Worm (Caenorhabditis elegans) whole organism, L4 larva: ENCODE measurements around the gene dyf-2.
A peak's percentile ranks its signal among the peaks of the same experiment; 100 is the strongest.

ENCODE experiments used
- D1046.2 ChIP-seq: fragments of 200-800 bp; sonication (Bioruptor generic); IDR thresholded peaks from 2 replicates; pipeline ENCODE4 v1.3.6; 2022; ENCODE audit warnings: missing genetic modification characterization, missing compliant biosample characterization
- F10B5.3 ChIP-seq: sonication (generic microtip); optimal IDR thresholded peaks from 2 replicates; lab custom pipeline; 2016; ENCODE audit warnings: mild to moderate bottlenecking, missing genetic modification characterization, missing compliant biosample characterization
- F44E2.7 ChIP-seq: fragments of 200-800 bp; sonication (Bioruptor generic); IDR thresholded peaks from 2 replicates; pipeline ENCODE4 v2.1.2; 2022; ENCODE audit warnings: missing genetic modification characterization, missing compliant biosample characterization
- R02D3.7 ChIP-seq: fragments of 150-350 bp; sonication (generic microtip); optimal IDR thresholded peaks from 3 replicates; lab custom pipeline; 2014; ENCODE audit warnings: missing biosample characterization, missing genetic modification characterization
- Y48G9A.11 ChIP-seq: fragments of 200-800 bp; sonication (Bioruptor generic); IDR thresholded peaks from 2 replicates; pipeline ENCODE4 v1.3.6; 2022; ENCODE audit warnings: missing genetic modification reagents, missing genetic modification characterization, missing compliant biosample characterization
- Y5F2A.4 ChIP-seq: fragments of 200-800 bp; sonication (Bioruptor generic); optimal IDR thresholded peaks from 2 replicates; lab custom pipeline; 2018; ENCODE audit warnings: mild to moderate bottlenecking, missing genetic modification characterization, missing compliant biosample characterization
- aha-1 ChIP-seq: fragments of 150-350 bp; peaks from one replicate; lab custom pipeline; 2014; ENCODE audit warnings: missing biosample characterization, missing genetic modification characterization
- ama-1 ChIP-seq: fragments of 150-350 bp; optimal IDR thresholded peaks from 2 replicates; lab custom pipeline; 2014; ENCODE audit warnings: inconsistent platforms, mixed read lengths
- attf-4 ChIP-seq: sonication (generic microtip); optimal IDR thresholded peaks from 3 replicates; lab custom pipeline; 2017; ENCODE audit warnings: missing biosample characterization, missing genetic modification characterization
- ceh-28 ChIP-seq: fragments of 150-350 bp; optimal IDR thresholded peaks from 2 replicates; lab custom pipeline; 2014; ENCODE audit warnings: missing biosample characterization, missing genetic modification reagents, missing genetic modification characterization
- daf-12 ChIP-seq: fragments of 150-350 bp; optimal IDR thresholded peaks from 2 replicates; lab custom pipeline; 2014; ENCODE audit warnings: missing biosample characterization, missing genetic modification reagents, missing genetic modification characterization
- dmd-9 ChIP-seq: fragments of 200-800 bp; sonication (Bioruptor generic); IDR thresholded peaks from 2 replicates; pipeline ENCODE4 v1.3.6; 2022; ENCODE audit warnings: missing genetic modification reagents, missing genetic modification characterization, missing compliant biosample characterization
- dpl-1 ChIP-seq: fragments of 150-350 bp; optimal IDR thresholded peaks from 2 replicates; lab custom pipeline; 2014; ENCODE audit warnings: missing biosample characterization, missing genetic modification reagents, missing genetic modification characterization
- duxl-1 ChIP-seq: sonication (generic microtip); optimal IDR thresholded peaks from 2 replicates; lab custom pipeline; 2016; ENCODE audit warnings: mild to moderate bottlenecking, missing genetic modification characterization, moderate library complexity, missing compliant biosample characterization; ENCODE audit not compliant: poor library complexity
- egl-27 ChIP-seq: sonication (generic microtip); optimal IDR thresholded peaks from 3 replicates; lab custom pipeline; 2017; ENCODE audit warnings: missing biosample characterization, missing genetic modification reagents, missing genetic modification characterization
- fkh-10 ChIP-seq: fragments of 150-350 bp; optimal IDR thresholded peaks from 2 replicates; lab custom pipeline; 2014; ENCODE audit warnings: missing biosample characterization, missing genetic modification reagents, missing genetic modification characterization
- gei-8 ChIP-seq: fragments of 200-800 bp; sonication (Bioruptor generic); optimal IDR thresholded peaks from 2 replicates; lab custom pipeline; 2018; ENCODE audit warnings: mild to moderate bottlenecking, missing genetic modification characterization, missing compliant biosample characterization
- hlh-30 ChIP-seq: sonication (generic microtip); optimal IDR thresholded peaks from 2 replicates; lab custom pipeline; 2017; ENCODE audit warnings: antibody characterized with exemption, mild to moderate bottlenecking, missing genetic modification characterization, missing compliant biosample characterization; ENCODE audit not compliant: insufficient read depth
- hmg-1.1 ChIP-seq: fragments of 200-800 bp; sonication (Bioruptor generic); IDR thresholded peaks from 2 replicates; pipeline ENCODE4 v1.3.6; 2022; ENCODE audit warnings: missing genetic modification reagents, missing genetic modification characterization, missing compliant biosample characterization
- jun-1 ChIP-seq: fragments of 150-350 bp; optimal IDR thresholded peaks from 2 replicates; lab custom pipeline; 2014; ENCODE audit warnings: missing biosample characterization, missing genetic modification reagents, missing genetic modification characterization
- lim-7 ChIP-seq: fragments of 200-800 bp; sonication (Bioruptor generic); IDR thresholded peaks from 2 replicates; pipeline ENCODE4 v1.3.6; 2022; ENCODE audit warnings: missing genetic modification characterization, missing compliant biosample characterization
- lin-13 ChIP-seq: fragments of 150-350 bp; optimal IDR thresholded peaks from 2 replicates; lab custom pipeline; 2014; ENCODE audit warnings: missing biosample characterization, missing genetic modification reagents, missing genetic modification characterization
- lin-15B ChIP-seq: fragments of 150-350 bp; sonication (generic microtip); optimal IDR thresholded peaks from 3 replicates; lab custom pipeline; 2014; ENCODE audit warnings: missing biosample characterization, missing genetic modification characterization
- lin-38 ChIP-seq: fragments of 200-800 bp; sonication (Bioruptor generic); IDR thresholded peaks from 2 replicates; pipeline ENCODE4 v1.3.6; 2022; ENCODE audit warnings: missing genetic modification reagents, missing genetic modification characterization, missing compliant biosample characterization
- lin-39 ChIP-seq: fragments of 150-350 bp; optimal IDR thresholded peaks from 2 replicates; lab custom pipeline; 2014; ENCODE audit warnings: missing biosample characterization, missing genetic modification reagents, missing genetic modification characterization
- madf-5 ChIP-seq, 2 experiments: fragments of 200-800 bp; sonication (Bioruptor generic); IDR thresholded peaks; 2 replicates each; pipeline ENCODE4 v1.3.6; 2022; ENCODE audit warnings: missing compliant biosample characterization in 2 of 2, missing genetic modification characterization in 2 of 2
- madf-9 ChIP-seq: fragments of 200-800 bp; sonication (Bioruptor generic); conservative IDR thresholded peaks from 2 replicates; pipeline ENCODE4 v1.3.6; 2022; ENCODE audit warnings: missing genetic modification reagents, missing genetic modification characterization, missing compliant biosample characterization
- mep-1 ChIP-seq: fragments of 150-350 bp; sonication (generic microtip); optimal IDR thresholded peaks from 3 replicates; lab custom pipeline; 2014; ENCODE audit warnings: missing biosample characterization, missing genetic modification characterization
- mxl-2 ChIP-seq: fragments of 200-800 bp; sonication (Bioruptor generic); conservative IDR thresholded peaks from 2 replicates; pipeline ENCODE4 v1.3.6; 2022; ENCODE audit warnings: missing genetic modification reagents, missing genetic modification characterization, missing compliant biosample characterization
- mxl-3 ChIP-seq: fragments of 200-800 bp; sonication (Bioruptor generic); optimal IDR thresholded peaks from 2 replicates; lab custom pipeline; 2018; ENCODE audit warnings: mild to moderate bottlenecking, missing genetic modification characterization, missing compliant biosample characterization
- nhr-102 ChIP-seq: sonication (generic microtip); optimal IDR thresholded peaks from 2 replicates; lab custom pipeline; 2016; ENCODE audit warnings: mild to moderate bottlenecking, missing genetic modification characterization, moderate library complexity, missing compliant biosample characterization
- nhr-11 ChIP-seq: fragments of 150-350 bp; optimal IDR thresholded peaks from 2 replicates; lab custom pipeline; 2014; ENCODE audit warnings: missing biosample characterization, missing genetic modification characterization
- nhr-237 ChIP-seq: sonication (generic microtip); optimal IDR thresholded peaks from 2 replicates; lab custom pipeline; 2017; ENCODE audit warnings: missing biosample characterization, missing genetic modification characterization
- nhr-25 ChIP-seq: sonication (generic microtip); optimal IDR thresholded peaks from 2 replicates; lab custom pipeline; 2017; ENCODE audit warnings: missing genetic modification characterization, mild to moderate bottlenecking, missing compliant biosample characterization, antibody characterized with exemption, moderate library complexity, borderline replicate concordance; ENCODE audit not compliant: insufficient read depth
- nhr-28 ChIP-seq: fragments of 150-350 bp; optimal IDR thresholded peaks from 2 replicates; lab custom pipeline; 2014; ENCODE audit warnings: missing biosample characterization, missing genetic modification characterization
- nhr-42 ChIP-seq: fragments of 200-800 bp; sonication (Bioruptor generic); IDR thresholded peaks from 2 replicates; pipeline ENCODE4 v1.3.6; 2022; ENCODE audit warnings: missing genetic modification characterization, missing compliant biosample characterization
- nhr-48 ChIP-seq: sonication (generic microtip); optimal IDR thresholded peaks from 2 replicates; lab custom pipeline; 2016; ENCODE audit warnings: mild to moderate bottlenecking, missing genetic modification characterization, missing compliant biosample characterization
- nhr-6 ChIP-seq: fragments of 150-350 bp; optimal IDR thresholded peaks from 2 replicates; lab custom pipeline; 2014; ENCODE audit warnings: missing biosample characterization, missing genetic modification characterization
- nhr-77 ChIP-seq: fragments of 150-350 bp; optimal IDR thresholded peaks from 2 replicates; lab custom pipeline; 2014; ENCODE audit warnings: missing biosample characterization, missing genetic modification characterization
- pha-4 ChIP-seq, 2 experiments: fragments of 150-350 bp in 1 of 2; fragments of 200-800 bp in 1 of 2; sonication (Bioruptor generic) in 1 of 2; IDR thresholded peaks in 1 of 2; optimal IDR thresholded peaks in 1 of 2; 2 replicates each; pipeline versions ENCODE4 v1.3.6 to Lab custom; 2014 to 2022; ENCODE audit warnings: missing genetic modification characterization in 2 of 2, missing genetic modification reagents in 2 of 2, missing biosample characterization in 1 of 2, missing compliant biosample characterization in 1 of 2
- php-3 ChIP-seq: fragments of 200-800 bp; sonication (Bioruptor generic); IDR thresholded peaks from 2 replicates; pipeline ENCODE4 v1.3.6; 2022; ENCODE audit warnings: missing genetic modification reagents, missing genetic modification characterization, missing compliant biosample characterization
- saeg-2 ChIP-seq: fragments of 200-800 bp; sonication (Bioruptor generic); IDR thresholded peaks from 2 replicates; pipeline ENCODE4 v1.3.6; 2022; ENCODE audit warnings: missing genetic modification reagents, missing genetic modification characterization, missing compliant biosample characterization
- snpc-4 ChIP-seq: fragments of 150-350 bp; optimal IDR thresholded peaks from 2 replicates; lab custom pipeline; 2014; ENCODE audit warnings: missing biosample characterization, missing genetic modification characterization
- spr-1 ChIP-seq: sonication (generic microtip); optimal IDR thresholded peaks from 2 replicates; lab custom pipeline; 2016; ENCODE audit warnings: mild to moderate bottlenecking, missing genetic modification characterization, missing compliant biosample characterization
- spr-3 ChIP-seq: fragments of 200-800 bp; sonication (Bioruptor generic); optimal IDR thresholded peaks from 2 replicates; lab custom pipeline; 2018; ENCODE audit warnings: mild to moderate bottlenecking, missing genetic modification characterization, missing compliant biosample characterization
- tra-1 ChIP-seq: fragments of 200-800 bp; sonication (Bioruptor generic); IDR thresholded peaks from 2 replicates; pipeline ENCODE4 v1.3.6; 2022; ENCODE audit warnings: missing genetic modification reagents, missing genetic modification characterization, missing compliant biosample characterization
- unc-62 ChIP-seq, 3 experiments: fragments of 150-350 bp in 1 of 3; sonication (generic microtip); optimal IDR thresholded peaks in 2 of 3; peaks in 1 of 3; 1 replicate in 1 of 3; 2 replicates in 2 of 3; lab custom pipeline; 2014 to 2017; ENCODE audit warnings: missing biosample characterization in 3 of 3, missing genetic modification characterization in 3 of 3, missing genetic modification reagents in 3 of 3, missing genotype in 1 of 3
- zfp-3 ChIP-seq: fragments of 200-800 bp; sonication (Bioruptor generic); conservative IDR thresholded peaks from 2 replicates; pipeline ENCODE4 v1.3.6; 2022; ENCODE audit warnings: missing genetic modification reagents, missing genetic modification characterization, missing compliant biosample characterization
- ztf-7 ChIP-seq: fragments of 150-350 bp; optimal IDR thresholded peaks from 2 replicates; lab custom pipeline; 2014; ENCODE audit warnings: missing biosample characterization, missing genetic modification characterization

Gene dyf-2

ce11 chrIII:13719247-13719758 is 33.1 kb upstream of the dyf-2 start (continued):
- TF ChIP-seq ama-1 (lab: Kevin White, UChicago), result no peak
- peak; percentile 56 for TF ChIP-seq nhr-28
- TF ChIP-seq lim-7 (GFP tag; lab: Robert Waterston, UW), result no peak
- no peak for TF ChIP-seq spr-3
- peak; percentile 17 for TF ChIP-seq nhr-25 (tag; lab: Kevin White, UChicago)
- TF ChIP-seq duxl-1 (tag; lab: Kevin White, UChicago), result peak; percentile 47
- no peak for TF ChIP-seq nhr-11 (tag; lab: Kevin White, UChicago)
- no peak for TF ChIP-seq snpc-4 (tag; lab: Kevin White, UChicago)

DNA sequence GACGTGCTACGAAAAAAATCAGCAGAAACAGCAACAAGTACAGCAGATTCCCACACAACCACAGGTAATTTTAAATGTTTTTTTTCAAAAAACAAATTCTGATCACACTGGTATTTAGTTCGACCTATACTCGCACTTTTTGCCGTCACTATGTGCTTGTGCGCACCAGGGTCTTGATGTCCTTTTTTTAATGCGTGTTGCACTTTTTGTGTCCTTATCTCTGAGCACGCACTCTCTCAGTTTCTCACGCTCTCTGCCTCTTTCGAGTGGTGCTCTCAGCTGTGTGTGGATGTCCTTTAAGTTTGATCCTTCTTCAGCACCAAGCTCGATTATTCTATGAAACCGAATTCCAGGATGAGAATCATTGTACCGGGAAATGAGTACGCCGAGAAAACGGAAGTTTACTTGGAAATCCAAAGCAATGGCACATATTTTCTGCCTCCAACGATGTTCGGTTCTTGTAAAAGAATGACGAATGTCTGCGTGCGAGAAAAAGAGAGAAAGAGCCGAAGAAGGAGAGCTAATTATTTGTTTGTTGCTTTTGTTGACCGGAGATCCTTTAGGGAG is 32.2 kb upstream of the dyf-2 start:
- peak; percentile 12 for TF ChIP-seq hlh-30 (tag; lab: Kevin White, UChicago)
- peak; percentile 44 for TF ChIP-seq mxl-3 (GFP tag; lab: Kevin White, UChicago)
- no peak for TF ChIP-seq madf-5 (GFP tag; IDR thresholded peaks at IDR 0.05; lab: Robert Waterston, UW)
- TF ChIP-seq lin-39 (tag; lab: Kevin White, UChicago), result no peak
- TF ChIP-seq Y5F2A.4 (GFP tag; lab: Kevin White, UChicago), result no peak
- no peak for TF ChIP-seq dmd-9
- no peak for TF ChIP-seq fkh-10 (GFP tag; lab: Kevin White, UChicago)
- TF ChIP-seq nhr-237 (tag; lab: Kevin White, UChicago), result no peak
- TF ChIP-seq php-3 (GFP tag; lab: Robert Waterston, UW), result no peak
- no peak for TF ChIP-seq ztf-7 (tag; lab: Kevin White, UChicago)
- TF ChIP-seq egl-27 (tag; lab: Kevin White, UChicago), result no peak
- no peak for TF ChIP-seq dpl-1
- TF ChIP-seq nhr-102, result no peak
- no peak for TF ChIP-seq zfp-3 (GFP tag; lab: Robert Waterston, UW)
- no peak for TF ChIP-seq daf-12 (tag; lab: Kevin White, UChicago)
- no peak for TF ChIP-seq spr-3
- TF ChIP-seq nhr-11 (tag; lab: Kevin White, UChicago), result peak; percentile 49
- TF ChIP-seq nhr-6 (tag; lab: Kevin White, UChicago), result peak; percentile 23
- TF ChIP-seq mxl-2 (GFP tag; lab: Robert Waterston, UW), result no peak
- no peak for TF ChIP-seq Y48G9A.11 (GFP tag; lab: Robert Waterston, UW)
- no peak for TF ChIP-seq nhr-42 (GFP tag; lab: Robert Waterston, UW)
- TF ChIP-seq saeg-2 (GFP tag; lab: Robert Waterston, UW), result no peak
- TF ChIP-seq F44E2.7 (GFP tag; lab: Robert Waterston, UW), result no peak
- TF ChIP-seq aha-1 (tag; lab: Kevin White, UChicago), result peak; percentile 90
- TF ChIP-seq madf-9 (GFP tag; lab: Robert Waterston, UW), result no peak
- no peak for TF ChIP-seq mep-1 (tag; lab: Kevin White, UChicago)
- no peak for TF ChIP-seq attf-4
- no peak for TF ChIP-seq lin-38 (GFP tag; lab: Robert Waterston, UW)
- TF ChIP-seq pha-4 (GFP tag; IDR thresholded peaks at IDR 0.05; lab: Robert Waterston, UW), result no peak
- no peak for TF ChIP-seq pha-4 (tag; optimal IDR thresholded peaks at IDR 0.05; lab: Kevin White, UChicago)
- TF ChIP-seq nhr-77 (tag; lab: Kevin White, UChicago), result no peak
- TF ChIP-seq D1046.2, result no peak
- TF ChIP-seq spr-1 (tag; lab: Kevin White, UChicago), result no peak
- TF ChIP-seq ceh-28 (tag; lab: Kevin White, UChicago), result no peak
- no peak for TF ChIP-seq gei-8 (GFP tag; lab: Kevin White, UChicago)
- no peak for TF ChIP-seq lin-15B (tag; lab: Kevin White, UChicago)
- no peak for TF ChIP-seq jun-1 (tag; lab: Kevin White, UChicago)
- peak; percentile 14 for TF ChIP-seq nhr-48 (tag; lab: Kevin White, UChicago)
- TF ChIP-seq F10B5.3, result no peak
- no peak for TF ChIP-seq tra-1 (GFP tag; lab: Robert Waterston, UW)
- no peak for TF ChIP-seq R02D3.7 (tag; lab: Kevin White, UChicago)
- no peak for TF ChIP-seq lin-13 (GFP tag; lab: Kevin White, UChicago)
- TF ChIP-seq hmg-1.1 (GFP tag; lab: Robert Waterston, UW), result no peak
- TF ChIP-seq unc-62 (GFP tag; optimal IDR thresholded peaks at IDR 0.05 in 1 of 2; lab: Kevin White, UChicago), result peak in 1 of 2 experiments; percentile 42
- TF ChIP-seq unc-62 (tag; optimal IDR thresholded peaks at IDR 0.05; lab: Kevin White, UChicago), result no peak
